Worm (Caenorhabditis elegans) whole organism, L4 larva: ENCODE results near the gene R12H7.4.

ENCODE experiments used
- D1046.2 ChIP-seq: fragments of 200-800 bp; sonication (Bioruptor generic); IDR thresholded peaks from 2 replicates; pipeline ENCODE4 v1.3.6; 2022; ENCODE audit warnings: missing genetic modification characterization, missing compliant biosample characterization
- F10B5.3 ChIP-seq: sonication (generic microtip); optimal IDR thresholded peaks from 2 replicates; lab custom pipeline; 2016; ENCODE audit warnings: mild to moderate bottlenecking, missing genetic modification characterization, missing compliant biosample characterization
- F26F4.8 ChIP-seq: fragments of 200-800 bp; sonication (Bioruptor generic); conservative IDR thresholded peaks from 2 replicates; pipeline ENCODE4 v1.3.6; 2022; ENCODE audit warnings: missing genetic modification characterization, missing compliant biosample characterization
- F37D6.2 ChIP-seq: sonication (generic microtip); optimal IDR thresholded peaks from 2 replicates; lab custom pipeline; 2016; ENCODE audit warnings: mild to moderate bottlenecking, missing genetic modification characterization, missing compliant biosample characterization
- F44E2.7 ChIP-seq: fragments of 200-800 bp; sonication (Bioruptor generic); IDR thresholded peaks from 2 replicates; pipeline ENCODE4 v2.1.2; 2022; ENCODE audit warnings: missing genetic modification characterization, missing compliant biosample characterization
- Y5F2A.4 ChIP-seq: fragments of 200-800 bp; sonication (Bioruptor generic); optimal IDR thresholded peaks from 2 replicates; lab custom pipeline; 2018; ENCODE audit warnings: mild to moderate bottlenecking, missing genetic modification characterization, missing compliant biosample characterization
- ZK546.5 ChIP-seq, 2 experiments: sonication (generic microtip); optimal IDR thresholded peaks; 2 replicates each; lab custom pipeline; 2017; ENCODE audit warnings: missing biosample characterization in 2 of 2, missing genetic modification characterization in 2 of 2
- aha-1 ChIP-seq: fragments of 150-350 bp; peaks from one replicate; lab custom pipeline; 2014; ENCODE audit warnings: missing biosample characterization, missing genetic modification characterization
- attf-4 ChIP-seq: sonication (generic microtip); optimal IDR thresholded peaks from 3 replicates; lab custom pipeline; 2017; ENCODE audit warnings: missing biosample characterization, missing genetic modification characterization
- ceh-28 ChIP-seq: fragments of 150-350 bp; optimal IDR thresholded peaks from 2 replicates; lab custom pipeline; 2014; ENCODE audit warnings: missing biosample characterization, missing genetic modification reagents, missing genetic modification characterization
- ceh-62 ChIP-seq: sonication (generic microtip); optimal IDR thresholded peaks from 2 replicates; lab custom pipeline; 2017; ENCODE audit warnings: missing biosample characterization, missing genetic modification characterization
- cey-2 ChIP-seq: sonication (generic microtip); optimal IDR thresholded peaks from 3 replicates; lab custom pipeline; 2017; ENCODE audit warnings: missing genetic modification characterization, mild to moderate bottlenecking, missing compliant biosample characterization, antibody characterized with exemption, borderline replicate concordance; ENCODE audit not compliant: insufficient read depth
- daf-16 ChIP-seq, 3 experiments: sonication (generic microtip); optimal IDR thresholded peaks; 2 replicates each; lab custom pipeline; 2016 to 2017; ENCODE audit warnings: missing genetic modification characterization in 3 of 3, missing genetic modification reagents in 3 of 3, mild to moderate bottlenecking in 2 of 3, missing compliant biosample characterization in 2 of 3, missing biosample characterization in 1 of 3, moderate library complexity in 1 of 3
- daf-19 ChIP-seq: fragments of 200-800 bp; sonication (Bioruptor generic); conservative IDR thresholded peaks from 2 replicates; pipeline ENCODE4 v1.3.6; 2022; ENCODE audit warnings: missing genetic modification characterization, missing compliant biosample characterization
- daf-8 ChIP-seq: fragments of 200-800 bp; sonication (Bioruptor generic); IDR thresholded peaks from 2 replicates; pipeline ENCODE4 v1.3.6; 2022; ENCODE audit warnings: missing genetic modification characterization, missing compliant biosample characterization
- dmd-8 ChIP-seq: fragments of 200-800 bp; sonication (Bioruptor generic); IDR thresholded peaks from 2 replicates; pipeline ENCODE4 v1.3.6; 2022; ENCODE audit warnings: missing genetic modification characterization, missing compliant biosample characterization
- dmd-9 ChIP-seq: fragments of 200-800 bp; sonication (Bioruptor generic); IDR thresholded peaks from 2 replicates; pipeline ENCODE4 v1.3.6; 2022; ENCODE audit warnings: missing genetic modification reagents, missing genetic modification characterization, missing compliant biosample characterization
- dpl-1 ChIP-seq: fragments of 150-350 bp; optimal IDR thresholded peaks from 2 replicates; lab custom pipeline; 2014; ENCODE audit warnings: missing biosample characterization, missing genetic modification reagents, missing genetic modification characterization
- egl-27 ChIP-seq: sonication (generic microtip); optimal IDR thresholded peaks from 3 replicates; lab custom pipeline; 2017; ENCODE audit warnings: missing biosample characterization, missing genetic modification reagents, missing genetic modification characterization
- egl-43 ChIP-seq: fragments of 200-800 bp; sonication (Bioruptor generic); IDR thresholded peaks from 2 replicates; pipeline ENCODE4 v1.3.6; 2022; ENCODE audit warnings: missing genetic modification reagents, missing genetic modification characterization, missing compliant biosample characterization
- hif-1 ChIP-seq, 2 experiments: sonication (generic microtip); optimal IDR thresholded peaks; 2 replicates each; lab custom pipeline; 2016 to 2017; ENCODE audit warnings: missing compliant biosample characterization in 2 of 2, missing genetic modification characterization in 2 of 2, missing genetic modification reagents in 2 of 2, missing genotype in 2 of 2, mild to moderate bottlenecking in 1 of 2
- hlh-11 ChIP-seq: fragments of 200-800 bp; sonication (Bioruptor generic); optimal IDR thresholded peaks from 2 replicates; lab custom pipeline; 2018; ENCODE audit warnings: mild to moderate bottlenecking, missing genetic modification characterization, missing compliant biosample characterization
- hlh-30 ChIP-seq: sonication (generic microtip); optimal IDR thresholded peaks from 2 replicates; lab custom pipeline; 2017; ENCODE audit warnings: antibody characterized with exemption, mild to moderate bottlenecking, missing genetic modification characterization, missing compliant biosample characterization; ENCODE audit not compliant: insufficient read depth
- hmg-1.1 ChIP-seq: fragments of 200-800 bp; sonication (Bioruptor generic); IDR thresholded peaks from 2 replicates; pipeline ENCODE4 v1.3.6; 2022; ENCODE audit warnings: missing genetic modification reagents, missing genetic modification characterization, missing compliant biosample characterization
- lim-7 ChIP-seq: fragments of 200-800 bp; sonication (Bioruptor generic); IDR thresholded peaks from 2 replicates; pipeline ENCODE4 v1.3.6; 2022; ENCODE audit warnings: missing genetic modification characterization, missing compliant biosample characterization
- lin-13 ChIP-seq: fragments of 150-350 bp; optimal IDR thresholded peaks from 2 replicates; lab custom pipeline; 2014; ENCODE audit warnings: missing biosample characterization, missing genetic modification reagents, missing genetic modification characterization
- lin-39 ChIP-seq: fragments of 150-350 bp; optimal IDR thresholded peaks from 2 replicates; lab custom pipeline; 2014; ENCODE audit warnings: missing biosample characterization, missing genetic modification reagents, missing genetic modification characterization
- lir-3 ChIP-seq: sonication (generic microtip); optimal IDR thresholded peaks from 2 replicates; lab custom pipeline; 2016; ENCODE audit warnings: mild to moderate bottlenecking, missing genetic modification characterization, missing compliant biosample characterization
- mdl-1 ChIP-seq, 2 experiments: fragments of 150-350 bp in 1 of 2; sonication (generic microtip) in 1 of 2; optimal IDR thresholded peaks; 2 replicates each; lab custom pipeline; 2014 to 2017; ENCODE audit warnings: missing biosample characterization in 2 of 2, missing genetic modification characterization in 2 of 2
- mdt-29 ChIP-seq: fragments of 200-800 bp; sonication (Bioruptor generic); IDR thresholded peaks from 2 replicates; pipeline ENCODE4 v1.3.6; 2022; ENCODE audit warnings: missing genetic modification reagents, missing genetic modification characterization, missing compliant biosample characterization
- mep-1 ChIP-seq: fragments of 150-350 bp; sonication (generic microtip); optimal IDR thresholded peaks from 3 replicates; lab custom pipeline; 2014; ENCODE audit warnings: missing biosample characterization, missing genetic modification characterization
- mxl-3 ChIP-seq: fragments of 200-800 bp; sonication (Bioruptor generic); optimal IDR thresholded peaks from 2 replicates; lab custom pipeline; 2018; ENCODE audit warnings: mild to moderate bottlenecking, missing genetic modification characterization, missing compliant biosample characterization
- nhr-10 ChIP-seq: fragments of 150-350 bp; optimal IDR thresholded peaks from 2 replicates; lab custom pipeline; 2014; ENCODE audit warnings: missing biosample characterization, missing genetic modification characterization
- nhr-11 ChIP-seq: fragments of 150-350 bp; optimal IDR thresholded peaks from 2 replicates; lab custom pipeline; 2014; ENCODE audit warnings: missing biosample characterization, missing genetic modification characterization
- nhr-25 ChIP-seq: sonication (generic microtip); optimal IDR thresholded peaks from 2 replicates; lab custom pipeline; 2017; ENCODE audit warnings: missing genetic modification characterization, mild to moderate bottlenecking, missing compliant biosample characterization, antibody characterized with exemption, moderate library complexity, borderline replicate concordance; ENCODE audit not compliant: insufficient read depth
- nhr-28 ChIP-seq: fragments of 150-350 bp; optimal IDR thresholded peaks from 2 replicates; lab custom pipeline; 2014; ENCODE audit warnings: missing biosample characterization, missing genetic modification characterization
- nhr-41 ChIP-seq: fragments of 200-800 bp; sonication (Bioruptor generic); IDR thresholded peaks from 2 replicates; pipeline ENCODE4 v1.3.6; 2022; ENCODE audit warnings: missing genetic modification reagents, missing genetic modification characterization, missing compliant biosample characterization
- nhr-76 ChIP-seq: fragments of 150-350 bp; optimal IDR thresholded peaks from 2 replicates; lab custom pipeline; 2014; ENCODE audit warnings: missing biosample characterization, missing genetic modification characterization
- nhr-77 ChIP-seq: fragments of 150-350 bp; optimal IDR thresholded peaks from 2 replicates; lab custom pipeline; 2014; ENCODE audit warnings: missing biosample characterization, missing genetic modification characterization
- php-3 ChIP-seq: fragments of 200-800 bp; sonication (Bioruptor generic); IDR thresholded peaks from 2 replicates; pipeline ENCODE4 v1.3.6; 2022; ENCODE audit warnings: missing genetic modification reagents, missing genetic modification characterization, missing compliant biosample characterization
- pqm-1 ChIP-seq: sonication (generic microtip); optimal IDR thresholded peaks from 2 replicates; lab custom pipeline; 2017; ENCODE audit warnings: missing biosample characterization, missing genetic modification characterization
- set-16 ChIP-seq: fragments of 200-800 bp; sonication (Bioruptor generic); IDR thresholded peaks from 2 replicates; pipeline ENCODE4 v1.3.6; 2022; ENCODE audit warnings: missing genetic modification reagents, missing genetic modification characterization, missing compliant biosample characterization
- skn-1 ChIP-seq: fragments of 150-350 bp; optimal IDR thresholded peaks from 2 replicates; lab custom pipeline; 2014; ENCODE audit warnings: missing biosample characterization, missing genetic modification characterization
- snpc-1.2 ChIP-seq: fragments of 200-800 bp; sonication (Bioruptor generic); IDR thresholded peaks from 2 replicates; pipeline ENCODE4 v1.3.6; 2022; ENCODE audit warnings: missing genetic modification reagents, missing genetic modification characterization, missing compliant biosample characterization
- spr-1 ChIP-seq: sonication (generic microtip); optimal IDR thresholded peaks from 2 replicates; lab custom pipeline; 2016; ENCODE audit warnings: mild to moderate bottlenecking, missing genetic modification characterization, missing compliant biosample characterization
- unc-62 ChIP-seq, 3 experiments: fragments of 150-350 bp in 1 of 3; sonication (generic microtip); optimal IDR thresholded peaks in 2 of 3; peaks in 1 of 3; 1 replicate in 1 of 3; 2 replicates in 2 of 3; lab custom pipeline; 2014 to 2017; ENCODE audit warnings: missing biosample characterization in 3 of 3, missing genetic modification characterization in 3 of 3, missing genetic modification reagents in 3 of 3, missing genotype in 1 of 3
- zag-1 ChIP-seq: fragments of 150-350 bp; optimal IDR thresholded peaks from 2 replicates; lab custom pipeline; 2014; ENCODE audit warnings: missing biosample characterization, missing genetic modification characterization
- zfp-2 ChIP-seq: sonication (generic microtip); optimal IDR thresholded peaks from 2 replicates; lab custom pipeline; 2016; ENCODE audit warnings: mild to moderate bottlenecking, missing genetic modification characterization, missing compliant biosample characterization
- zfp-3 ChIP-seq: fragments of 200-800 bp; sonication (Bioruptor generic); conservative IDR thresholded peaks from 2 replicates; pipeline ENCODE4 v1.3.6; 2022; ENCODE audit warnings: missing genetic modification reagents, missing genetic modification characterization, missing compliant biosample characterization
- zip-2 ChIP-seq: fragments of 150-350 bp; optimal IDR thresholded peaks from 2 replicates; lab custom pipeline; 2014; ENCODE audit warnings: missing biosample characterization, missing genetic modification characterization

Gene R12H7.4

DNA sequence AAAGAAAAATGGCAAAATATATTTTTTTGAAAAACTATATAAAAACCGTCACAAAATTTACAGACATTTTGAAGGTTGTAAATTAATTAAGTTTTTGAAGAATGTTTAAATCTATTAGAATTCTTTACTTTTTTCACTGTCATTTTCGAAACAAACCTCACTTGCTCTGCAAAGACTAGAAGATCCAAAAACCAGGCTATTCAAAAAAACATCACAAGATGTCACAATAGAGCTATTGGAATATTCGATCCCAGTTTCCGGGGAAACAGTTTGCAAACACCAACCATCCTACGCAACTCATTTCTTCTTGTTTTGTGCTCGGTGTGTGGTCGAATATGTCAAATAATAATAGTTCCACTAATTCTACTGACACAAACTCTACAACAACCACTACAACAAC lies at the start of gene R12H7.4:
R12H7.4 (plus strand) TSS at position 301 of the 400 bp plus-strand sequence.
- TF ChIP-seq unc-62 (GFP tag; optimal IDR thresholded peaks at IDR 0.05 in 1 of 2; lab: Kevin White, UChicago) = peak in 1 of 2 experiments; percentile 79
- no peak for TF ChIP-seq unc-62 (tag; optimal IDR thresholded peaks at IDR 0.05; lab: Kevin White, UChicago)
- TF ChIP-seq zip-2 (tag; lab: Kevin White, UChicago) = no peak

- TF ChIP-seq Y5F2A.4 (no peak), daf-19 (GFP tag; lab: Robert Waterston, UW) (no peak), zfp-3 (GFP tag; lab: Robert Waterston, UW) (no peak), F10B5.3 (tag; lab: Kevin White, UChicago) (no peak), snpc-1.2 (GFP tag; lab: Robert Waterston, UW) (no peak), skn-1 (tag; lab: Kevin White, UChicago) (no peak), nhr-11 (tag; lab: Kevin White, UChicago) (peak; percentile 53), hmg-1.1 (no peak), D1046.2 (GFP tag; lab: Robert Waterston, UW) (no peak), aha-1 (no peak), lir-3 (tag; lab: Kevin White, UChicago) (no peak), F37D6.2 (tag; lab: Kevin White, UChicago) (no peak), nhr-28 (tag; lab: Kevin White, UChicago) (peak; percentile 26), dmd-8 (GFP tag; lab: Robert Waterston, UW) (no peak), ceh-28 (no peak), attf-4 (tag; lab: Kevin White, UChicago) (no peak), daf-8 (GFP tag; lab: Robert Waterston, UW) (no peak), mdt-29 (GFP tag; lab: Robert Waterston, UW) (no peak), mdl-1 (tag; optimal IDR thresholded peaks at IDR 0.05; lab: Kevin White, UChicago) (peak in 1 of 2 experiments; percentile 81), nhr-25 (tag; lab: Kevin White, UChicago) (no peak), ZK546.5 (tag; optimal IDR thresholded peaks at IDR 0.05; lab: Kevin White, UChicago) (no peak), php-3 (GFP tag; lab: Robert Waterston, UW) (no peak), lin-13 (GFP tag; lab: Kevin White, UChicago) (no peak), pqm-1 (tag; lab: Kevin White, UChicago) (no peak), daf-16 (GFP tag; optimal IDR thresholded peaks at IDR 0.05; lab: Kevin White, UChicago) (peak in 1 of 2 experiments; percentile 2), daf-16 (tag; optimal IDR thresholded peaks at IDR 0.05; lab: Kevin White, UChicago) (no peak), hif-1 (tag; optimal IDR thresholded peaks at IDR 0.05; lab: Kevin White, UChicago) (no peak), egl-27 (tag; lab: Kevin White, UChicago) (no peak), hlh-30 (peak; percentile 95), lin-39 (tag; lab: Kevin White, UChicago) (no peak), F26F4.8 (GFP tag; lab: Robert Waterston, UW) (no peak), dmd-9 (GFP tag; lab: Robert Waterston, UW) (no peak), nhr-10 (tag; lab: Kevin White, UChicago) (no peak), nhr-77 (tag; lab: Kevin White, UChicago) (no peak), mep-1 (no peak), hlh-11 (tag; lab: Kevin White, UChicago) (peak; percentile 63), zfp-2 (no peak), F44E2.7 (GFP tag; lab: Robert Waterston, UW) (no peak), zag-1 (tag; lab: Kevin White, UChicago) (no peak), mxl-3 (GFP tag; lab: Kevin White, UChicago) (peak; percentile 92), nhr-41 (no peak), spr-1 (tag; lab: Kevin White, UChicago) (no peak), egl-43 (GFP tag; lab: Robert Waterston, UW) (no peak), ceh-62 (tag; lab: Kevin White, UChicago) (no peak), dpl-1 (GFP tag; lab: Kevin White, UChicago) (no peak), lim-7 (no peak), set-16 (no peak), cey-2 (no peak), nhr-76 (tag; lab: Kevin White, UChicago) (no peak)
These were observed 47.8 kb upstream of the R12H7.4 start for ce11 chrX:13169133-13169532.
